Fruit fly (Drosophila melanogaster) whole organism, embryonic: ENCODE data around the gene Torsin.
A peak's percentile ranks its signal among the peaks of the same experiment; 100 is the strongest.

Experiments
- Asciz ChIP-seq: fragments of 200-800 bp; sonication (Bioruptor generic); optimal IDR thresholded peaks from 2 replicates; lab custom pipeline; 2017; ENCODE audit warnings: missing biosample characterization, mild to moderate bottlenecking, missing genetic modification characterization, missing genetic modification reagents
- Bteb2 ChIP-seq: fragments of 200-800 bp; sonication (Bioruptor generic); optimal IDR thresholded peaks from 2 replicates; lab custom pipeline; 2016; ENCODE audit warnings: missing biosample characterization, missing genetic modification characterization
- CG11560 ChIP-seq: fragments of 200-800 bp; sonication (Bioruptor generic); IDR thresholded peaks from 3 replicates; pipeline ENCODE4 v1.3.6; 2022; ENCODE audit warnings: missing biosample characterization, missing genetic modification characterization
- CG12391 ChIP-seq: fragments of 200-800 bp; sonication (Bioruptor generic); optimal IDR thresholded peaks from 3 replicates; lab custom pipeline; 2018; ENCODE audit warnings: missing biosample characterization, mild to moderate bottlenecking, missing genetic modification characterization, moderate library complexity
- CG13624 ChIP-seq: fragments of 200-800 bp; sonication (Bioruptor generic); optimal IDR thresholded peaks from 2 replicates; lab custom pipeline; 2016; ENCODE audit warnings: missing biosample characterization, missing genetic modification characterization
- CG14860 ChIP-seq: fragments of 200-800 bp; sonication (Bioruptor generic); IDR thresholded peaks from 3 replicates; pipeline ENCODE4 v1.3.6; 2022; ENCODE audit warnings: missing biosample characterization, missing genetic modification characterization; ENCODE audit not compliant: partially characterized antibody
- CG16779 ChIP-seq: fragments of 200-800 bp; sonication (Bioruptor generic); IDR thresholded peaks from 2 replicates; pipeline ENCODE4 v1.3.6; 2022; ENCODE audit warnings: missing biosample characterization, missing genetic modification characterization
- CG16863 ChIP-seq: fragments of 200-800 bp; sonication (Bioruptor generic); optimal IDR thresholded peaks from 3 replicates; lab custom pipeline; 2016; ENCODE audit warnings: missing biosample characterization, missing genetic modification characterization
- CG2129 ChIP-seq: fragments of 200-800 bp; sonication (Bioruptor generic); IDR thresholded peaks from 2 replicates; pipeline ENCODE4 v1.3.6; 2022; ENCODE audit warnings: missing biosample characterization, missing genetic modification characterization; ENCODE audit not compliant: partially characterized antibody
- CG32772 ChIP-seq: fragments of 200-800 bp; sonication (Bioruptor generic); IDR thresholded peaks from 2 replicates; pipeline ENCODE4 v1.3.6; 2022; ENCODE audit warnings: missing biosample characterization, missing genetic modification characterization
- CG42726 ChIP-seq: fragments of 200-800 bp; sonication (Bioruptor generic); IDR thresholded peaks from 2 replicates; pipeline ENCODE4 v1.3.6; 2022; ENCODE audit warnings: missing biosample characterization, missing genetic modification characterization; ENCODE audit not compliant: partially characterized antibody
- CG7357 ChIP-seq: fragments of 200-800 bp; sonication (Bioruptor generic); IDR thresholded peaks from 3 replicates; pipeline ENCODE4 v1.3.6; 2022; ENCODE audit warnings: missing biosample characterization, missing genetic modification characterization
- CG7963 ChIP-seq: fragments of 200-800 bp; sonication (Bioruptor generic); IDR thresholded peaks from 3 replicates; pipeline ENCODE4 v1.3.6; 2022; ENCODE audit warnings: missing biosample characterization, missing genetic modification characterization; ENCODE audit not compliant: partially characterized antibody
- CG9932 ChIP-seq: fragments of 200-800 bp; sonication (Bioruptor generic); IDR thresholded peaks from 2 replicates; pipeline ENCODE4 v1.3.6; 2022; ENCODE audit warnings: missing biosample characterization, missing genetic modification characterization
- Deaf1 ChIP-seq: fragments of 200-800 bp; optimal IDR thresholded peaks from 3 replicates; lab custom pipeline; 2019; ENCODE audit warnings: missing biosample characterization, mild to moderate bottlenecking, missing genetic modification characterization, moderate library complexity
- Doc3 ChIP-seq: fragments of 200-800 bp; sonication (Bioruptor generic); IDR thresholded peaks from 3 replicates; pipeline ENCODE4 v1.3.6; 2022; ENCODE audit warnings: missing biosample characterization, missing genetic modification characterization; ENCODE audit not compliant: partially characterized antibody
- Dref ChIP-seq: fragments of 200-800 bp; sonication (Bioruptor generic); IDR thresholded peaks from 2 replicates; pipeline ENCODE4 v1.3.6; 2022; ENCODE audit warnings: missing biosample characterization, missing genetic modification characterization
- Hand ChIP-seq: fragments of 200-800 bp; sonication (Bioruptor generic); optimal IDR thresholded peaks from 2 replicates; lab custom pipeline; 2017; ENCODE audit warnings: mild to moderate bottlenecking, missing biosample characterization, missing genetic modification reagents, missing genetic modification characterization
- Lhr ChIP-seq: fragments of 200-800 bp; sonication (Bioruptor generic); optimal IDR thresholded peaks from 3 replicates; lab custom pipeline; 2017; ENCODE audit warnings: mild to moderate bottlenecking, missing biosample characterization, missing genetic modification reagents, missing genetic modification characterization
- MBD-R2 ChIP-seq: fragments of 200-800 bp; sonication (Bioruptor generic); IDR thresholded peaks from 2 replicates; pipeline ENCODE4 v1.3.6; 2022; ENCODE audit warnings: missing biosample characterization, missing genetic modification characterization
- NfI ChIP-seq: fragments of 200-800 bp; sonication (Bioruptor generic); optimal IDR thresholded peaks from 3 replicates; lab custom pipeline; 2018; ENCODE audit warnings: missing biosample characterization, mild to moderate bottlenecking, missing genetic modification characterization, moderate library complexity
- Opbp ChIP-seq: fragments of 200-800 bp; sonication (Bioruptor generic); IDR thresholded peaks from 3 replicates; pipeline ENCODE4 v1.3.6; 2022; ENCODE audit warnings: missing biosample characterization, missing genetic modification characterization; ENCODE audit not compliant: partially characterized antibody
- PHDP ChIP-seq: fragments of 200-800 bp; sonication (Bioruptor generic); optimal IDR thresholded peaks from 3 replicates; lab custom pipeline; 2018; ENCODE audit warnings: missing biosample characterization, mild to moderate bottlenecking, missing genetic modification characterization, moderate library complexity
- Rx ChIP-seq: fragments of 200-800 bp; sonication (Bioruptor generic); IDR thresholded peaks from 2 replicates; pipeline ENCODE4 v1.3.6; 2022; ENCODE audit warnings: missing biosample characterization, missing genetic modification characterization
- Scr ChIP-seq: fragments of 200-800 bp; sonication (Bioruptor generic); IDR thresholded peaks from 2 replicates; pipeline ENCODE4 v1.3.6; 2022; ENCODE audit warnings: missing biosample characterization, missing genetic modification characterization; ENCODE audit not compliant: partially characterized antibody
- Sry-β ChIP-seq: fragments of 200-800 bp; sonication (Bioruptor generic); optimal IDR thresholded peaks from 2 replicates; lab custom pipeline; 2018; ENCODE audit warnings: missing biosample characterization, mild to moderate bottlenecking, missing genetic modification characterization, moderate library complexity
- Xrp1 ChIP-seq: fragments of 200-800 bp; sonication (Bioruptor generic); IDR thresholded peaks from 2 replicates; pipeline ENCODE4 v1.3.6; 2022; ENCODE audit warnings: missing biosample characterization, missing genetic modification characterization
- amos ChIP-seq: fragments of 200-800 bp; sonication (Bioruptor generic); IDR thresholded peaks from 2 replicates; pipeline ENCODE4 v1.3.6; 2022; ENCODE audit warnings: missing biosample characterization, missing genetic modification characterization; ENCODE audit not compliant: partially characterized antibody
- ase ChIP-seq: fragments of 200-800 bp; sonication (Bioruptor generic); IDR thresholded peaks from 3 replicates; pipeline ENCODE4 v1.3.6; 2022; ENCODE audit warnings: missing biosample characterization, missing genetic modification characterization
- ato ChIP-seq: fragments of 200-800 bp; sonication (Bioruptor generic); IDR thresholded peaks from 2 replicates; pipeline ENCODE4 v1.3.6; 2022; ENCODE audit warnings: missing biosample characterization, missing genetic modification characterization; ENCODE audit not compliant: partially characterized antibody
- chinmo ChIP-seq: fragments of 200-800 bp; sonication (Bioruptor generic); IDR thresholded peaks from 4 replicates; pipeline ENCODE4 v1.3.6; 2022; ENCODE audit warnings: missing biosample characterization, missing genetic modification characterization; ENCODE audit not compliant: partially characterized antibody
- dmrt11E ChIP-seq: fragments of 200-800 bp; sonication (Bioruptor generic); optimal IDR thresholded peaks from 3 replicates; lab custom pipeline; 2018; ENCODE audit warnings: missing biosample characterization, mild to moderate bottlenecking, missing genetic modification characterization, moderate library complexity
- dysf ChIP-seq: fragments of 200-800 bp; sonication (Bioruptor generic); IDR thresholded peaks from 3 replicates; pipeline ENCODE4 v1.3.6; 2022; ENCODE audit warnings: missing biosample characterization, missing genetic modification characterization
- hb ChIP-seq: fragments of 200-800 bp; sonication (Bioruptor generic); IDR thresholded peaks from 3 replicates; pipeline ENCODE4 v1.3.6; 2022; ENCODE audit warnings: missing biosample characterization, missing genetic modification characterization; ENCODE audit not compliant: partially characterized antibody
- hbn ChIP-seq: fragments of 200-800 bp; sonication (Bioruptor generic); IDR thresholded peaks from 2 replicates; pipeline ENCODE4 v1.3.6; 2022; ENCODE audit warnings: missing biosample characterization, missing genetic modification characterization; ENCODE audit not compliant: partially characterized antibody
- hth ChIP-seq: fragments of >200 bp; optimal IDR thresholded peaks from 2 replicates; lab custom pipeline; 2017; ENCODE audit warnings: inconsistent platforms
- lmd ChIP-seq: fragments of 200-800 bp; sonication (Bioruptor generic); IDR thresholded peaks from 2 replicates; pipeline ENCODE4 v1.3.6; 2022; ENCODE audit warnings: missing biosample characterization, missing genetic modification characterization
- mam ChIP-seq: fragments of 200-800 bp; sonication (Bioruptor generic); optimal IDR thresholded peaks from 3 replicates; lab custom pipeline; 2016; ENCODE audit warnings: missing biosample characterization, missing genetic modification characterization
- pho ChIP-seq: fragments of 200-800 bp; sonication (Bioruptor generic); optimal IDR thresholded peaks from 2 replicates; lab custom pipeline; 2016; ENCODE audit warnings: missing biosample characterization, missing genetic modification characterization
- phol ChIP-seq: fragments of 200-800 bp; sonication (Bioruptor generic); optimal IDR thresholded peaks from 3 replicates; lab custom pipeline; 2018; ENCODE audit warnings: missing biosample characterization, mild to moderate bottlenecking, missing genetic modification characterization, moderate library complexity
- pita ChIP-seq: fragments of 200-800 bp; sonication (Bioruptor generic); optimal IDR thresholded peaks from 2 replicates; lab custom pipeline; 2017; ENCODE audit warnings: missing biosample characterization, mild to moderate bottlenecking, missing genetic modification characterization
- psq ChIP-seq: fragments of 200-800 bp; sonication (Bioruptor generic); optimal IDR thresholded peaks from 2 replicates; lab custom pipeline; 2017; ENCODE audit warnings: missing biosample characterization, missing genetic modification characterization
- pzg ChIP-seq: fragments of 200-800 bp; sonication (Bioruptor generic); optimal IDR thresholded peaks from 3 replicates; lab custom pipeline; 2018; ENCODE audit warnings: missing biosample characterization, mild to moderate bottlenecking, missing genetic modification characterization, moderate library complexity
- sisA ChIP-seq: fragments of 200-800 bp; sonication (Bioruptor generic); IDR thresholded peaks from 2 replicates; pipeline ENCODE4 v1.3.6; 2022; ENCODE audit warnings: missing biosample characterization, missing genetic modification characterization
- slou ChIP-seq: fragments of 200-800 bp; sonication (Bioruptor generic); optimal IDR thresholded peaks from 3 replicates; lab custom pipeline; 2016; ENCODE audit warnings: missing biosample characterization, missing genetic modification characterization
- sna ChIP-seq: fragments of 200-800 bp; sonication (Bioruptor generic); IDR thresholded peaks from 2 replicates; pipeline ENCODE4 v1.3.6; 2022; ENCODE audit warnings: missing biosample characterization, missing genetic modification characterization; ENCODE audit not compliant: partially characterized antibody
- sqz ChIP-seq: fragments of 200-800 bp; sonication (Bioruptor generic); optimal IDR thresholded peaks from 3 replicates; lab custom pipeline; 2018; ENCODE audit warnings: missing biosample characterization, mild to moderate bottlenecking, missing genetic modification characterization
- tna ChIP-seq: fragments of 200-800 bp; sonication (Bioruptor generic); IDR thresholded peaks from 2 replicates; pipeline ENCODE4 v1.3.6; 2022; ENCODE audit warnings: missing biosample characterization, missing genetic modification characterization; ENCODE audit not compliant: partially characterized antibody
- zen ChIP-seq: fragments of 200-800 bp; sonication (Bioruptor generic); optimal IDR thresholded peaks from 3 replicates; lab custom pipeline; 2018; ENCODE audit warnings: missing biosample characterization, mild to moderate bottlenecking, missing genetic modification characterization, moderate library complexity

Gene Torsin

DNA sequence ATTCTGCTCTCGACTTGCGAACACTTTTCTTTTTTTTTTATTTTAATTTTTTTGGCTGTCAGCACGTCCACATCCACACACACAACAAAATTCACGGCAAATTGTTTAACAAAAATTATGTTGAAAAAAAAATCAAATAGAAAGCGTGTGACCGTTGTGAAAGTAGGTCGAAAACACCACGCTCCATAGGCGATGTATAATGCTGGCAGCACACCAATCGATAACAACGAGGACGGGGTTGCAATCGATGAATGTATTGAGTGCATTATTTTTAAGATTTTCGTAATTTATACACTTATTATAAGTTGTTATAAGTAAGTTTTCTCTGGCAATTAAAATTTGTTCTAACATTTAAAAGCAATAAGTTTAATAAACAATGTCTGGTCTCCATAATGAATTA is 36.9 kb upstream of the Torsin start, which contains the start of gene Pp2C1 (continued):
- TF ChIP-seq slou (no peak), CG42726 (GFP tag; lab: Robert Waterston, UW) (peak; percentile 72; the same call in 1 of the 2 replicates), pho (GFP tag; lab: Kevin White, UChicago) (peak; percentile 5), amos (peak; percentile 87), CG13624 (GFP tag; lab: Kevin White, UChicago) (no peak), dysf (GFP tag; lab: Robert Waterston, UW) (no peak), pita (GFP tag; lab: Kevin White, UChicago) (no peak), Rx (GFP tag; lab: Robert Waterston, UW) (no peak), PHDP (tag; lab: Kevin White, UChicago) (no peak), psq (GFP tag; lab: Kevin White, UChicago) (no peak), chinmo (GFP tag; lab: Robert Waterston, UW) (peak; percentile 67; the same call in 1 of the 4 replicates), CG9932 (peak; percentile 52; the same call in 1 of the 2 replicates), Bteb2 (GFP tag; lab: Kevin White, UChicago) (no peak), mam (no peak), CG2129 (GFP tag; lab: Robert Waterston, UW) (peak; percentile 40), Lhr (GFP tag; lab: Kevin White, UChicago) (peak; percentile 4), sna (GFP tag; lab: Robert Waterston, UW) (peak; percentile 64; the same call in 1 of the 2 replicates), CG16863 (no peak), Doc3 (GFP tag; lab: Robert Waterston, UW) (peak; percentile 60; the same call in 2 of the 3 replicates), ase (GFP tag; lab: Robert Waterston, UW) (no peak), CG7357 (GFP tag; lab: Robert Waterston, UW) (no peak), CG12391 (tag; lab: Kevin White, UChicago) (peak; percentile 4), tna (GFP tag; lab: Robert Waterston, UW) (peak; percentile 67), phol (peak; percentile 19), Deaf1 (tag; lab: Kevin White, UChicago) (peak; percentile 5), sqz (GFP tag; lab: Kevin White, UChicago) (no peak), lmd (GFP tag; lab: Robert Waterston, UW) (no peak), hth (lab: Kevin White, UChicago) (no peak), Opbp (peak; percentile 90), MBD-R2 (GFP tag; lab: Robert Waterston, UW) (no peak), zen (tag; lab: Kevin White, UChicago) (peak; percentile 24), Xrp1 (GFP tag; lab: Robert Waterston, UW) (no peak), Asciz (peak; percentile 98), hbn (GFP tag; lab: Robert Waterston, UW) (peak; percentile 59), CG16779 (GFP tag; lab: Robert Waterston, UW) (no peak), Sry-β (GFP tag; lab: Kevin White, UChicago) (no peak), CG32772 (0 out of 2 replicates have a peak, but pooled peaks have one; percentile 22), Dref (GFP tag; lab: Robert Waterston, UW) (peak; percentile 88), CG14860 (GFP tag; lab: Robert Waterston, UW) (peak; percentile 69), sisA (no peak), ato (peak; percentile 75), CG7963 (peak; percentile 72; the same call in 2 of the 3 replicates), dmrt11E (no peak), Hand (no peak), CG11560 (tag; lab: Robert Waterston, UW) (peak; percentile 87; the same call in 2 of the 3 replicates), Scr (GFP tag; lab: Robert Waterston, UW) (peak; percentile 77), hb (GFP tag; lab: Robert Waterston, UW) (peak; percentile 81), pzg (GFP tag; lab: Kevin White, UChicago) (peak; percentile 67), NfI (GFP tag; lab: Kevin White, UChicago) (no peak)
